Worm (Caenorhabditis elegans): Measurements from ENCODE around the gene W02F12.4.

- TF ChIP-seq ahr-1 (tag; optimal IDR thresholded peaks at IDR 0.05) (no peak), ceh-30 (tag; optimal IDR thresholded peaks at IDR 0.05) (no peak), pha-4 (tag; optimal IDR thresholded peaks at IDR 0.05) (no peak)
These were observed 38.0 kb upstream of the W02F12.4 start, which contains the start of gene T25F10.3 for ce11 chrV:6744774-6745173.

All from whole organism, late embryonic.